Worm (Caenorhabditis elegans) whole organism, L3 larva: ENCODE data around the gene K08D8.7.

Experiments
- ama-1 ChIP-seq: fragments of 150-350 bp; optimal IDR thresholded peaks from 2 replicates; lab custom pipeline; 2018
- ceh-82 ChIP-seq: fragments of 150-350 bp; optimal IDR thresholded peaks from 2 replicates; lab custom pipeline; 2014; ENCODE audit warnings: missing biosample characterization, missing genetic modification characterization
- eor-1 ChIP-seq, 2 experiments: fragments of 150-350 bp; optimal IDR thresholded peaks; 2 replicates each; lab custom pipeline; 2014 to 2018; ENCODE audit warnings: missing biosample characterization in 2 of 2, missing genetic modification characterization in 2 of 2
- fkh-10 ChIP-seq: sonication (generic microtip); optimal IDR thresholded peaks from 2 replicates; lab custom pipeline; 2017; ENCODE audit warnings: missing biosample characterization, missing genetic modification reagents, missing genetic modification characterization
- lin-15B ChIP-seq: fragments of 150-350 bp; optimal IDR thresholded peaks from 2 replicates; lab custom pipeline; 2014; ENCODE audit warnings: missing biosample characterization, missing genetic modification characterization
- lin-39 ChIP-seq: fragments of 150-350 bp; optimal IDR thresholded peaks from 2 replicates; lab custom pipeline; 2018; ENCODE audit warnings: missing biosample characterization, missing genetic modification reagents, missing genetic modification characterization
- nhr-43 ChIP-seq: sonication (generic microtip); optimal IDR thresholded peaks from 2 replicates; lab custom pipeline; 2016; ENCODE audit warnings: mild to moderate bottlenecking, missing genetic modification characterization, missing compliant biosample characterization; ENCODE audit not compliant: poor library complexity, severe bottlenecking
- skn-1 ChIP-seq: fragments of 150-350 bp; optimal IDR thresholded peaks from 2 replicates; lab custom pipeline; 2014; ENCODE audit warnings: missing biosample characterization, missing genetic modification characterization
- tbx-2 ChIP-seq: sonication (generic microtip); optimal IDR thresholded peaks from 2 replicates; lab custom pipeline; 2016; ENCODE audit warnings: mild to moderate bottlenecking, missing genetic modification characterization, missing compliant biosample characterization

ce11 chrIV:12849030-12849560 lies 47.5 kb upstream of the K08D8.7 start, which contains the start of gene srf-3:
- TF ChIP-seq nhr-43 (tag; lab: Kevin White, UChicago) (no peak), eor-1 (tag; optimal IDR thresholded peaks at IDR 0.05; lab: Kevin White, UChicago) (no peak), ceh-82 (tag; lab: Kevin White, UChicago) (no peak), fkh-10 (GFP tag; lab: Kevin White, UChicago) (no peak), tbx-2 (tag; lab: Kevin White, UChicago) (no peak), skn-1 (tag; lab: Kevin White, UChicago) (no peak), ama-1 (lab: Kevin White, UChicago) (no peak), lin-39 (tag; lab: Kevin White, UChicago) (no peak), lin-15B (tag; lab: Kevin White, UChicago) (no peak)
